Worm (Caenorhabditis elegans) whole organism, midembryonic: ENCODE measurements around the gene his-69.

ENCODE experiments used
- T22C8.4 ChIP-seq: fragments of 200-800 bp; sonication (Bioruptor generic); IDR thresholded peaks from 2 replicates; pipeline ENCODE4 v1.3.6; 2022; ENCODE audit warnings: missing genetic modification characterization, missing compliant biosample characterization
- cog-1 ChIP-seq: sonication (generic microtip); optimal IDR thresholded peaks from 2 replicates; lab custom pipeline; 2016; ENCODE audit warnings: missing genetic modification characterization, missing compliant biosample characterization
- ref-1 ChIP-seq: fragments of 200-800 bp; sonication (Bioruptor generic); conservative IDR thresholded peaks from 2 replicates; pipeline ENCODE4 v1.3.6; 2022; ENCODE audit warnings: missing genetic modification reagents, missing genetic modification characterization, missing compliant biosample characterization
- ztf-23 ChIP-seq: fragments of 200-800 bp; sonication (Bioruptor generic); IDR thresholded peaks from 2 replicates; pipeline ENCODE4 v1.3.6; 2022; ENCODE audit warnings: missing genetic modification reagents, missing genetic modification characterization, missing compliant biosample characterization

ce11 chrIII:4037332-4037731 is 21.2 kb downstream of the his-69 start:
- TF ChIP-seq T22C8.4 (no peak), ztf-23 (no peak), ref-1 (GFP tag; lab: Robert Waterston, UW) (no peak), cog-1 (tag; lab: Kevin White, UChicago) (no peak)
